Worm (Caenorhabditis elegans): ENCODE results near the gene C44H9.6.
A peak's percentile ranks its signal among the peaks of the same experiment; 100 is the strongest.

ce11 chrV:12816672-12817071 is 28.5 kb downstream of the C44H9.6 start:
- TF ChIP-seq ama-1 (optimal IDR thresholded peaks at IDR 0.05) (no peak), snpc-4 (tag; optimal IDR thresholded peaks at IDR 0.05) (no peak), R02D3.7 (tag; optimal IDR thresholded peaks at IDR 0.05) (no peak), ceh-16 (tag; optimal IDR thresholded peaks at IDR 0.05) (no peak), lsy-2 (tag; optimal IDR thresholded peaks at IDR 0.05) (no peak), nhr-237 (tag; optimal IDR thresholded peaks at IDR 0.05) (no peak), aly-2 (tag; optimal IDR thresholded peaks at IDR 0.05) (no peak), ztf-4 (tag; optimal IDR thresholded peaks at IDR 0.05) (peak; percentile 10), fos-1 (tag; optimal IDR thresholded peaks at IDR 0.05) (no peak), blmp-1 (tag; optimal IDR thresholded peaks at IDR 0.05; ENCODE audit: insufficient read depth) (no peak)
